Fruit fly (Drosophila melanogaster): Measurements from ENCODE around the gene CG9628.
A peak's percentile ranks its signal among the peaks of the same experiment; 100 is the strongest.

Gene CG9628

dm6 chr3L:14624425-14625309 is 2.1 kb downstream of the CG9628 start (continued):
- TF ChIP-seq pdm3 (GFP tag; optimal IDR thresholded peaks at IDR 0.05) (no peak), CG6808 (GFP tag; optimal IDR thresholded peaks at IDR 0.05) (peak; percentile 52), Lpt (GFP tag; optimal IDR thresholded peaks at IDR 0.05) (peak; percentile 43), CG31627 (GFP tag; optimal IDR thresholded peaks at IDR 0.05) (no peak), CG11902 (GFP tag; optimal IDR thresholded peaks at IDR 0.05) (no peak), spab (GFP tag; optimal IDR thresholded peaks at IDR 0.05) (no peak), CG34406 (GFP tag; optimal IDR thresholded peaks at IDR 0.05) (no peak), CG3919 (GFP tag; optimal IDR thresholded peaks at IDR 0.05) (no peak), lz (GFP tag; optimal IDR thresholded peaks at IDR 0.05) (no peak), Sox14 (GFP tag; optimal IDR thresholded peaks at IDR 0.05) (no peak), achi (GFP tag; optimal IDR thresholded peaks at IDR 0.05) (no peak), Hr38 (GFP tag; optimal IDR thresholded peaks at IDR 0.05) (no peak), ss (GFP tag; optimal IDR thresholded peaks at IDR 0.05) (peak; percentile 57 to 93), fd59A (GFP tag; optimal IDR thresholded peaks at IDR 0.05) (no peak), svp (GFP tag) (no peak), CG8119 (GFP tag; IDR thresholded peaks at IDR 0.05) (peak; percentile 43; the same call in 1 of the 3 replicates), fd85E (GFP tag; optimal IDR thresholded peaks at IDR 0.05) (no peak), Eip93F (GFP tag; optimal IDR thresholded peaks at IDR 0.05) (no peak), CG6276 (GFP tag; optimal IDR thresholded peaks at IDR 0.05) (peak; percentile 53), Ets96B (tag; optimal IDR thresholded peaks at IDR 0.05) (peak; percentile 20), Blimp-1 (GFP tag; optimal IDR thresholded peaks at IDR 0.05) (peak; percentile 78)

- TF ChIP-seq Blimp-1 (GFP tag; optimal IDR thresholded peaks at IDR 0.05) (peak; percentile 36), Eip93F (GFP tag; optimal IDR thresholded peaks at IDR 0.05) (no peak)
Observed at dm6 chr3L:14625568-14625996, 3.0 kb downstream of the CG9628 start.

- TF ChIP-seq Hr38 (GFP tag; optimal IDR thresholded peaks at IDR 0.05), result no peak
- peak; percentile 64 for TF ChIP-seq CG8632 (GFP tag; optimal IDR thresholded peaks at IDR 0.05)
- peak; percentile 36 for TF ChIP-seq CG3032 (tag; optimal IDR thresholded peaks at IDR 0.05)
- no peak for TF ChIP-seq svp (GFP tag)
- peak; percentile 32 for TF ChIP-seq CG16779 (tag; optimal IDR thresholded peaks at IDR 0.05)
- peak; percentile 10 for TF ChIP-seq dac (GFP tag; optimal IDR thresholded peaks at IDR 0.05)
- TF ChIP-seq CG3919 (GFP tag; optimal IDR thresholded peaks at IDR 0.05), result peak; percentile 86
- peak; percentile 74 for TF ChIP-seq CG6163 (GFP tag; IDR thresholded peaks at IDR 0.05)
- peak; percentile 73 for TF ChIP-seq topi (GFP tag; optimal IDR thresholded peaks at IDR 0.05)
- TF ChIP-seq CG6276 (GFP tag; optimal IDR thresholded peaks at IDR 0.05), result peak; percentile 27
- TF ChIP-seq eg (GFP tag; IDR thresholded peaks at IDR 0.05), result peak; percentile 62; the same call in 2 of the 3 replicates
- peak; percentile 66 for TF ChIP-seq cyc (GFP tag; optimal IDR thresholded peaks at IDR 0.05)
- peak; percentile 28 for TF ChIP-seq spab (GFP tag; optimal IDR thresholded peaks at IDR 0.05)
- TF ChIP-seq dsx (GFP tag; optimal IDR thresholded peaks at IDR 0.05; ENCODE audit: poor library complexity, severe bottlenecking), result peak; percentile 51
- TF ChIP-seq Sox14 (GFP tag; optimal IDR thresholded peaks at IDR 0.05), result peak; percentile 43
- TF ChIP-seq fd85E (GFP tag; optimal IDR thresholded peaks at IDR 0.05), result no peak
- TF ChIP-seq CG32006 (GFP tag; optimal IDR thresholded peaks at IDR 0.05), result peak; percentile 76
- peak; percentile 77 for TF ChIP-seq CG34406 (GFP tag; optimal IDR thresholded peaks at IDR 0.05)
- peak; percentile 82 for TF ChIP-seq esn (GFP tag; optimal IDR thresholded peaks at IDR 0.05)
- peak; percentile 24 for TF ChIP-seq fd59A (GFP tag; optimal IDR thresholded peaks at IDR 0.05)
- TF ChIP-seq Sox15 (GFP tag; optimal IDR thresholded peaks at IDR 0.05), result peak; percentile 69
- TF ChIP-seq CG9139 (GFP tag; optimal IDR thresholded peaks at IDR 0.05), result no peak
- peak; percentile 92 for TF ChIP-seq Eip78C (GFP tag)
- TF ChIP-seq CG11762 (GFP tag; optimal IDR thresholded peaks at IDR 0.05; ENCODE audit: insufficient read depth), result peak; percentile 70
- peak; percentile 84 for TF ChIP-seq CG10631 (GFP tag; optimal IDR thresholded peaks at IDR 0.05)
- peak; percentile 62 for TF ChIP-seq CG4318 (GFP tag; optimal IDR thresholded peaks at IDR 0.05)
- TF ChIP-seq CG11902 (GFP tag; optimal IDR thresholded peaks at IDR 0.05), result peak; percentile 60
- peak; percentile 34 for TF ChIP-seq CG1621 (tag; optimal IDR thresholded peaks at IDR 0.05)
- peak; percentile 58 for TF ChIP-seq fkh (GFP tag; optimal IDR thresholded peaks at IDR 0.05)
- peak; percentile 78 for TF ChIP-seq pdm3 (GFP tag; optimal IDR thresholded peaks at IDR 0.05)
- peak; percentile 74 for TF ChIP-seq Hr39 (GFP tag; optimal IDR thresholded peaks at IDR 0.05)
- 0 out of 2 replicates have a peak, but pooled peaks have one; percentile 10 for TF ChIP-seq Gug (GFP tag; IDR thresholded peaks at IDR 0.05)
Observed at dm6 chr3L:14631964-14632758, 9.6 kb downstream of the CG9628 start, which contains the start of the genes RecQ5 and dlp. TSS of gene RecQ5 (minus strand) at chr3L:14632077. TSS of gene dlp (plus strand) at chr3L:14632601.

All from whole organism, prepupa.